Fruit fly (Drosophila melanogaster) whole organism, embryonic: Measurements from ENCODE around the gene tup.

ENCODE experiments used
- B-H1 ChIP-seq: fragments of 200-800 bp; sonication (Bioruptor generic); IDR thresholded peaks from 3 replicates; pipeline ENCODE4 v1.3.6; 2022; ENCODE audit warnings: missing biosample characterization, missing genetic modification characterization
- B-H2 ChIP-seq: fragments of 200-800 bp; sonication (Bioruptor generic); optimal IDR thresholded peaks from 2 replicates; lab custom pipeline; 2018; ENCODE audit warnings: missing biosample characterization, mild to moderate bottlenecking, missing genetic modification characterization
- CG10366 ChIP-seq: fragments of 200-800 bp; sonication (Bioruptor generic); IDR thresholded peaks from 2 replicates; pipeline ENCODE4 v1.3.6; 2022; ENCODE audit warnings: missing biosample characterization, missing genetic modification characterization
- CG10959 ChIP-seq: fragments of 200-800 bp; sonication (Bioruptor generic); IDR thresholded peaks from 2 replicates; pipeline ENCODE4 v1.3.6; 2022; ENCODE audit warnings: missing biosample characterization, missing genetic modification characterization
- CG11398 ChIP-seq: fragments of 200-800 bp; sonication (Bioruptor generic); optimal IDR thresholded peaks from 2 replicates; lab custom pipeline; 2016; ENCODE audit warnings: missing biosample characterization, missing genetic modification characterization
- CG11696 ChIP-seq: fragments of 200-800 bp; sonication (Bioruptor generic); IDR thresholded peaks from 2 replicates; pipeline ENCODE4 v1.3.6; 2022; ENCODE audit warnings: missing biosample characterization, missing genetic modification characterization
- CG12219 ChIP-seq: fragments of 200-800 bp; sonication (Bioruptor generic); optimal IDR thresholded peaks from 3 replicates; lab custom pipeline; 2018; ENCODE audit warnings: missing biosample characterization, mild to moderate bottlenecking, missing genetic modification characterization
- CG13296 ChIP-seq: fragments of 200-800 bp; sonication (Bioruptor generic); optimal IDR thresholded peaks from 3 replicates; lab custom pipeline; 2018; ENCODE audit warnings: missing biosample characterization, mild to moderate bottlenecking, missing genetic modification characterization
- CG14710 ChIP-seq: fragments of 200-800 bp; sonication (Bioruptor generic); optimal IDR thresholded peaks from 3 replicates; lab custom pipeline; 2019; ENCODE audit warnings: missing biosample characterization, mild to moderate bottlenecking, missing genetic modification characterization, moderate library complexity
- CG1602 ChIP-seq: fragments of 200-800 bp; sonication (Bioruptor generic); optimal IDR thresholded peaks from 3 replicates; lab custom pipeline; 2016; ENCODE audit warnings: missing biosample characterization, missing genetic modification characterization
- CG17568 ChIP-seq: fragments of 200-800 bp; sonication (Bioruptor generic); optimal IDR thresholded peaks from 2 replicates; lab custom pipeline; 2018; ENCODE audit warnings: missing biosample characterization, mild to moderate bottlenecking, missing genetic modification characterization, moderate library complexity
- CG18599 ChIP-seq: fragments of 200-800 bp; sonication (Bioruptor generic); optimal IDR thresholded peaks from 3 replicates; lab custom pipeline; 2017; ENCODE audit warnings: missing biosample characterization, missing genetic modification characterization, mild to moderate bottlenecking, moderate library complexity, missing genetic modification reagents
- CG18764 ChIP-seq: fragments of 200-800 bp; sonication (Bioruptor generic); optimal IDR thresholded peaks from 3 replicates; lab custom pipeline; 2016; ENCODE audit warnings: missing biosample characterization, missing genetic modification characterization
- CG30431 ChIP-seq: fragments of 200-800 bp; sonication (Bioruptor generic); optimal IDR thresholded peaks from 2 replicates; lab custom pipeline; 2017; ENCODE audit warnings: missing biosample characterization, missing genetic modification characterization
- CG34376 ChIP-seq: fragments of 200-800 bp; sonication (Bioruptor generic); optimal IDR thresholded peaks from 2 replicates; lab custom pipeline; 2018; ENCODE audit warnings: missing biosample characterization, mild to moderate bottlenecking, missing genetic modification characterization
- CG4328 ChIP-seq: fragments of 200-800 bp; sonication (Bioruptor generic); optimal IDR thresholded peaks from 3 replicates; lab custom pipeline; 2017; ENCODE audit warnings: missing biosample characterization, missing genetic modification reagents, missing genetic modification characterization
- CG6254 ChIP-seq: fragments of 200-800 bp; sonication (Bioruptor generic); optimal IDR thresholded peaks from 3 replicates; lab custom pipeline; 2017; ENCODE audit warnings: mild to moderate bottlenecking, missing biosample characterization, missing genetic modification reagents, missing genetic modification characterization
- CG7357 ChIP-seq: fragments of 200-800 bp; sonication (Bioruptor generic); IDR thresholded peaks from 3 replicates; pipeline ENCODE4 v1.3.6; 2022; ENCODE audit warnings: missing biosample characterization, missing genetic modification characterization
- CG7839 ChIP-seq: fragments of 200-800 bp; sonication (Bioruptor generic); optimal IDR thresholded peaks from 3 replicates; lab custom pipeline; 2018; ENCODE audit warnings: missing biosample characterization, mild to moderate bottlenecking, missing genetic modification characterization, moderate library complexity
- CG8359 ChIP-seq: fragments of 200-800 bp; sonication (Bioruptor generic); optimal IDR thresholded peaks from 2 replicates; lab custom pipeline; 2017; ENCODE audit warnings: missing biosample characterization, mild to moderate bottlenecking, missing genetic modification characterization, borderline replicate concordance
- CG8388 ChIP-seq: fragments of 200-800 bp; sonication (Bioruptor generic); optimal IDR thresholded peaks from 2 replicates; lab custom pipeline; 2019; ENCODE audit warnings: missing biosample characterization, mild to moderate bottlenecking, missing genetic modification characterization, moderate library complexity
- Camta ChIP-seq: fragments of 200-800 bp; sonication (Bioruptor generic); optimal IDR thresholded peaks from 2 replicates; lab custom pipeline; 2016; ENCODE audit warnings: missing biosample characterization, missing genetic modification characterization
- Dad ChIP-seq: fragments of 200-800 bp; sonication (Bioruptor generic); optimal IDR thresholded peaks from 3 replicates; lab custom pipeline; 2016; ENCODE audit warnings: missing biosample characterization, missing genetic modification characterization
- Ets97D ChIP-seq: fragments of 200-800 bp; sonication (Bioruptor generic); optimal IDR thresholded peaks from 3 replicates; lab custom pipeline; 2016; ENCODE audit warnings: missing biosample characterization, missing genetic modification characterization
- HLH3B ChIP-seq: fragments of 200-800 bp; sonication (Bioruptor generic); IDR thresholded peaks from 2 replicates; pipeline ENCODE4 v1.3.6; 2022; ENCODE audit warnings: missing biosample characterization, missing genetic modification characterization
- Hsf ChIP-seq: fragments of 200-800 bp; sonication (Bioruptor generic); optimal IDR thresholded peaks from 3 replicates; lab custom pipeline; 2016; ENCODE audit warnings: missing biosample characterization, missing genetic modification characterization
- Lhr ChIP-seq: fragments of 200-800 bp; sonication (Bioruptor generic); optimal IDR thresholded peaks from 3 replicates; lab custom pipeline; 2017; ENCODE audit warnings: mild to moderate bottlenecking, missing biosample characterization, missing genetic modification reagents, missing genetic modification characterization
- Med ChIP-seq: fragments of 200-800 bp; sonication (Bioruptor generic); peaks from one replicate; lab custom pipeline; 2016; ENCODE audit warnings: missing biosample characterization, missing genetic modification characterization, mild to moderate bottlenecking, inconsistent platforms, moderate library complexity
- Nf-YA ChIP-seq: fragments of 200-800 bp; sonication (Bioruptor generic); IDR thresholded peaks from 2 replicates; pipeline ENCODE4 v1.3.6; 2022; ENCODE audit warnings: missing biosample characterization, missing genetic modification characterization
- Nf-YB ChIP-seq: fragments of 200-800 bp; sonication (Bioruptor generic); optimal IDR thresholded peaks from 3 replicates; lab custom pipeline; 2019; ENCODE audit warnings: missing biosample characterization, mild to moderate bottlenecking, missing genetic modification characterization, moderate library complexity
- Ptx1 ChIP-seq: fragments of 200-800 bp; sonication (Bioruptor generic); IDR thresholded peaks from 2 replicates; pipeline ENCODE4 v1.3.6; 2022; ENCODE audit warnings: missing biosample characterization, missing genetic modification characterization
- Spps ChIP-seq: fragments of 200-800 bp; sonication (Bioruptor generic); optimal IDR thresholded peaks from 2 replicates; lab custom pipeline; 2018; ENCODE audit warnings: missing biosample characterization, mild to moderate bottlenecking, missing genetic modification characterization
- YL-1 ChIP-seq: fragments of 200-800 bp; sonication (Bioruptor generic); optimal IDR thresholded peaks from 3 replicates; lab custom pipeline; 2017; ENCODE audit warnings: missing biosample characterization, mild to moderate bottlenecking, missing genetic modification characterization
- abd-A ChIP-seq: fragments of 200-800 bp; sonication (Bioruptor generic); optimal IDR thresholded peaks from 3 replicates; lab custom pipeline; 2019; ENCODE audit warnings: missing biosample characterization, mild to moderate bottlenecking, missing genetic modification characterization, moderate library complexity
- bab2 ChIP-seq: fragments of 200-800 bp; sonication (Bioruptor generic); optimal IDR thresholded peaks from 2 replicates; lab custom pipeline; 2016; ENCODE audit warnings: missing biosample characterization, missing genetic modification characterization
- ci ChIP-seq: fragments of 200-800 bp; sonication (Bioruptor generic); IDR thresholded peaks from 3 replicates; pipeline ENCODE4 v1.3.6; 2022; ENCODE audit warnings: missing biosample characterization, missing genetic modification characterization
- dmrt11E ChIP-seq: fragments of 200-800 bp; sonication (Bioruptor generic); optimal IDR thresholded peaks from 3 replicates; lab custom pipeline; 2018; ENCODE audit warnings: missing biosample characterization, mild to moderate bottlenecking, missing genetic modification characterization, moderate library complexity
- dysf ChIP-seq: fragments of 200-800 bp; sonication (Bioruptor generic); IDR thresholded peaks from 3 replicates; pipeline ENCODE4 v1.3.6; 2022; ENCODE audit warnings: missing biosample characterization, missing genetic modification characterization
- emc ChIP-seq: fragments of 200-800 bp; sonication (Bioruptor generic); optimal IDR thresholded peaks from 2 replicates; lab custom pipeline; 2016; ENCODE audit warnings: missing biosample characterization, missing genetic modification characterization
- gce ChIP-seq: fragments of 200-800 bp; sonication (Bioruptor generic); IDR thresholded peaks from 3 replicates; pipeline ENCODE4 v1.3.6; 2022; ENCODE audit warnings: missing biosample characterization, missing genetic modification characterization
- grn ChIP-seq: fragments of 200-800 bp; sonication (Bioruptor generic); optimal IDR thresholded peaks from 3 replicates; lab custom pipeline; 2017; ENCODE audit warnings: missing biosample characterization, missing genetic modification characterization
- gsb-n ChIP-seq: fragments of 200-800 bp; sonication (Bioruptor generic); optimal IDR thresholded peaks from 3 replicates; lab custom pipeline; 2018; ENCODE audit warnings: missing biosample characterization, mild to moderate bottlenecking, missing genetic modification characterization
- jing ChIP-seq: fragments of 200-800 bp; sonication (Bioruptor generic); optimal IDR thresholded peaks from 2 replicates; lab custom pipeline; 2018; ENCODE audit warnings: missing biosample characterization, mild to moderate bottlenecking, missing genetic modification characterization
- lov ChIP-seq, 2 experiments: fragments of 200-800 bp in 1 of 2; fragments of >200 bp in 1 of 2; sonication (Bioruptor generic) in 1 of 2; IDR thresholded peaks in 1 of 2; optimal IDR thresholded peaks in 1 of 2; 2 replicates in 1 of 2; 3 replicates in 1 of 2; pipeline versions ENCODE4 v1.3.6 to Lab custom; 2017 to 2022; ENCODE audit warnings: missing biosample characterization in 1 of 2, missing genetic modification characterization in 1 of 2
- luna ChIP-seq: fragments of 200-800 bp; sonication (Bioruptor generic); optimal IDR thresholded peaks from 2 replicates; lab custom pipeline; 2016; ENCODE audit warnings: missing biosample characterization, missing genetic modification characterization
- nerfin-1 ChIP-seq: fragments of 200-800 bp; sonication (Bioruptor generic); optimal IDR thresholded peaks from 3 replicates; lab custom pipeline; 2019; ENCODE audit warnings: missing biosample characterization, mild to moderate bottlenecking, missing genetic modification characterization, moderate library complexity
- p53 ChIP-seq: fragments of 200-800 bp; sonication (Bioruptor generic); optimal IDR thresholded peaks from 2 replicates; lab custom pipeline; 2016; ENCODE audit warnings: missing biosample characterization, missing genetic modification characterization
- repo ChIP-seq: fragments of 200-800 bp; sonication (Bioruptor generic); optimal IDR thresholded peaks from 2 replicates; lab custom pipeline; 2016; ENCODE audit warnings: missing biosample characterization, missing genetic modification characterization
- salm ChIP-seq: fragments of 200-800 bp; sonication (Bioruptor generic); optimal IDR thresholded peaks from 2 replicates; lab custom pipeline; 2018; ENCODE audit warnings: missing biosample characterization, mild to moderate bottlenecking, missing genetic modification characterization
- tll ChIP-seq, 2 experiments: fragments of 200-800 bp in 1 of 2; fragments of >200 bp in 1 of 2; sonication (Bioruptor generic) in 1 of 2; optimal IDR thresholded peaks; 2 replicates each; lab custom pipeline; 2017 to 2019; ENCODE audit warnings: missing biosample characterization in 2 of 2, missing genetic modification characterization in 2 of 2, mild to moderate bottlenecking in 1 of 2, moderate library complexity in 1 of 2

tup gene

dm6 chr2L:18921246-18921645, 40.2 kb upstream of the tup start (continued):
- TF ChIP-seq Lhr = peak; percentile 9
- no peak for TF ChIP-seq YL-1 (GFP tag; lab: Kevin White, UChicago)
- no peak for TF ChIP-seq CG4328
- TF ChIP-seq CG8359 (GFP tag; lab: Kevin White, UChicago) = peak; percentile 44
- no peak for TF ChIP-seq lov (optimal IDR thresholded peaks at IDR 0.05; lab: Kevin White, UChicago)
- TF ChIP-seq lov (GFP tag; IDR thresholded peaks at IDR 0.05; lab: Robert Waterston, UW) = 0 out of 3 replicates have a peak, but pooled peaks have one; percentile 54
- TF ChIP-seq CG10366 = no peak
- TF ChIP-seq p53 (GFP tag; lab: Kevin White, UChicago) = no peak
- TF ChIP-seq CG7357 = no peak
- TF ChIP-seq gce = 0 out of 3 replicates have a peak, but pooled peaks have one; percentile 15
- TF ChIP-seq gsb-n (tag; lab: Kevin White, UChicago) = peak; percentile 80
- peak; percentile 15 for TF ChIP-seq salm (tag; lab: Kevin White, UChicago)
- peak; percentile 81 for TF ChIP-seq Med (GFP tag; lab: Kevin White, UChicago)
- peak; percentile 89 for TF ChIP-seq dmrt11E (tag; lab: Kevin White, UChicago)
- no peak; the same call in 1 of the 2 replicates for TF ChIP-seq Ptx1 (GFP tag; lab: Robert Waterston, UW)
- no peak for TF ChIP-seq B-H2
- TF ChIP-seq dysf (GFP tag; lab: Robert Waterston, UW) = 0 out of 3 replicates have a peak, but pooled peaks have one; percentile 35
- no peak for TF ChIP-seq repo (GFP tag; lab: Kevin White, UChicago)
- peak; percentile 63 for TF ChIP-seq CG8388
- no peak for TF ChIP-seq CG11398 (GFP tag; lab: Kevin White, UChicago)
- TF ChIP-seq CG10959 (GFP tag; lab: Robert Waterston, UW) = peak; percentile 79
- TF ChIP-seq Spps = peak; percentile 54
- peak in 1 of 2 experiments; percentile 66 for TF ChIP-seq tll (GFP tag; optimal IDR thresholded peaks at IDR 0.05; lab: Kevin White, UChicago)
- TF ChIP-seq CG30431 (GFP tag; lab: Kevin White, UChicago) = peak; percentile 60
- TF ChIP-seq CG7839 (tag; lab: Kevin White, UChicago) = peak; percentile 63
- peak; percentile 49 for TF ChIP-seq Hsf (GFP tag; lab: Kevin White, UChicago)
- TF ChIP-seq Nf-YA (GFP tag; lab: Robert Waterston, UW) = no peak
- no peak for TF ChIP-seq grn (GFP tag; lab: Kevin White, UChicago)
- TF ChIP-seq CG18599 (GFP tag; lab: Kevin White, UChicago) = peak; percentile 22
- TF ChIP-seq CG17568 (GFP tag; lab: Kevin White, UChicago) = peak; percentile 21
- TF ChIP-seq jing (GFP tag; lab: Kevin White, UChicago) = no peak
- peak; percentile 25 for TF ChIP-seq Dad (GFP tag; lab: Kevin White, UChicago)
- TF ChIP-seq CG6254 (GFP tag; lab: Kevin White, UChicago) = peak; percentile 57
- peak; percentile 30 for TF ChIP-seq CG18764 (GFP tag; lab: Kevin White, UChicago)
- peak; percentile 12 for TF ChIP-seq Ets97D
- peak; percentile 29 for TF ChIP-seq CG12219
- TF ChIP-seq bab2 (GFP tag; lab: Kevin White, UChicago) = peak; percentile 47
- TF ChIP-seq CG13296 (GFP tag; lab: Kevin White, UChicago) = no peak
- 0 out of 2 replicates have a peak, but pooled peaks have one; percentile 22 for TF ChIP-seq HLH3B (GFP tag; lab: Robert Waterston, UW)
- peak; percentile 79 for TF ChIP-seq CG14710 (tag; lab: Kevin White, UChicago)
- no peak for TF ChIP-seq CG34376 (GFP tag; lab: Kevin White, UChicago)
- TF ChIP-seq B-H1 (GFP tag; lab: Robert Waterston, UW) = no peak
- TF ChIP-seq luna = no peak
- TF ChIP-seq CG1602 (GFP tag; lab: Kevin White, UChicago) = peak; percentile 32
- no peak for TF ChIP-seq CG11696 (GFP tag; lab: Robert Waterston, UW)
- TF ChIP-seq abd-A (tag; lab: Kevin White, UChicago) = no peak
- peak; percentile 34 for TF ChIP-seq Nf-YB
- TF ChIP-seq nerfin-1 (tag; lab: Kevin White, UChicago) = peak; percentile 49
- 0 out of 3 replicates have a peak, but pooled peaks have one; percentile 31 for TF ChIP-seq ci (GFP tag; lab: Robert Waterston, UW)
- peak; percentile 21 for TF ChIP-seq Camta (GFP tag; lab: Kevin White, UChicago)
- TF ChIP-seq emc (GFP tag; lab: Kevin White, UChicago) = no peak
